Fruit fly (Drosophila melanogaster): ENCODE results near the gene CG14811.

DNA sequence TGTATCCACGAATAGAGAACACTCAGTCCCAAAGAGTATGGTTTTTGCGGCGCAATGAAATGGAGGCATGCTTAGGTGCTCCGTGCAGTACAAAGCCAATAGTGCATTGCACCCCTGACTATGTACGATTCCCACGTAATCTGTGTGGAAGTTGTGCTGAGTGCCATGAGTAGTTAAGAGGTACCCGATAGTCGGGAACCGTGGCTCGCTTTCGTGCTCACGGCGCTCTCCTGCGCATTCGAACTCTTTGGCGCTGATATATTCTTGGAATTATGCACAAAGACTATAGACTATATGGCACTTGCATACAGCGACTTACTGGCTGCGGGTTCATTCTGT lies 2.4 kb upstream of the CG14811 start:
- no peak for TF ChIP-seq z (GFP tag; IDR thresholded peaks at IDR 0.05)
- TF ChIP-seq dati (GFP tag; IDR thresholded peaks at IDR 0.05) = no peak
- TF ChIP-seq insv (GFP tag; optimal IDR thresholded peaks at IDR 0.05) = no peak
- no peak for TF ChIP-seq NFAT (GFP tag; IDR thresholded peaks at IDR 0.05)
- no peak for TF ChIP-seq tgo (GFP tag; IDR thresholded peaks at IDR 0.05)
- TF ChIP-seq ranshi (GFP tag; IDR thresholded peaks at IDR 0.05) = no peak
- no peak for TF ChIP-seq CG14710 (tag; optimal IDR thresholded peaks at IDR 0.05)
- TF ChIP-seq mld (GFP tag; IDR thresholded peaks at IDR 0.05; ENCODE audit: partially characterized antibody) = no peak
- no peak for TF ChIP-seq CG14014 (GFP tag; IDR thresholded peaks at IDR 0.05)
